Fruit fly (Drosophila melanogaster) whole organism, pupa: Measurements from ENCODE around the gene CG2574.

Source experiments
- CG10348 ChIP-seq: fragments of 200-800 bp; sonication (Bioruptor generic); IDR thresholded peaks from 2 replicates; pipeline ENCODE4 v1.3.6; 2022; ENCODE audit warnings: missing biosample characterization, missing genetic modification characterization
- CG12605 ChIP-seq: fragments of 200-800 bp; sonication (Bioruptor generic); IDR thresholded peaks from 2 replicates; pipeline ENCODE4 v1.3.6; 2022; ENCODE audit warnings: missing biosample characterization, missing genetic modification characterization
- CG13204 ChIP-seq: fragments of 200-800 bp; sonication (Bioruptor generic); optimal IDR thresholded peaks from 2 replicates; lab custom pipeline; 2018; ENCODE audit warnings: missing biosample characterization, mild to moderate bottlenecking, missing genetic modification characterization, moderate library complexity
- CG14655 ChIP-seq: fragments of 200-800 bp; sonication (Bioruptor generic); optimal IDR thresholded peaks from 3 replicates; lab custom pipeline; 2017; ENCODE audit warnings: mild to moderate bottlenecking, missing biosample characterization, missing genetic modification reagents, missing genetic modification characterization
- CG15710 ChIP-seq: fragments of 200-800 bp; sonication (Bioruptor generic); optimal IDR thresholded peaks from 2 replicates; lab custom pipeline; 2018; ENCODE audit warnings: missing biosample characterization, mild to moderate bottlenecking, missing genetic modification characterization, moderate library complexity
- CG17806 ChIP-seq: fragments of 200-800 bp; sonication (Bioruptor generic); optimal IDR thresholded peaks from 2 replicates; lab custom pipeline; 2018; ENCODE audit warnings: missing biosample characterization, mild to moderate bottlenecking, missing genetic modification characterization, moderate library complexity
- CG32121 ChIP-seq: fragments of 200-800 bp; sonication (Bioruptor generic); IDR thresholded peaks from 2 replicates; pipeline ENCODE4 v1.3.6; 2022; ENCODE audit warnings: missing biosample characterization, missing genetic modification characterization
- CG34367 ChIP-seq: fragments of 200-800 bp; sonication (Bioruptor generic); optimal IDR thresholded peaks from 2 replicates; lab custom pipeline; 2018; ENCODE audit warnings: missing biosample characterization, mild to moderate bottlenecking, missing genetic modification characterization
- CG4496 ChIP-seq: fragments of 200-800 bp; sonication (Bioruptor generic); IDR thresholded peaks from 3 replicates; pipeline ENCODE4 v1.3.6; 2022; ENCODE audit warnings: missing biosample characterization, missing genetic modification characterization
- CG8159 ChIP-seq: fragments of 200-800 bp; sonication (Bioruptor generic); optimal IDR thresholded peaks from 3 replicates; lab custom pipeline; 2018; ENCODE audit warnings: missing biosample characterization, mild to moderate bottlenecking, missing genetic modification characterization, moderate library complexity
- CG8301 ChIP-seq: fragments of 200-800 bp; sonication (Bioruptor generic); optimal IDR thresholded peaks from 2 replicates; lab custom pipeline; 2018; ENCODE audit warnings: missing biosample characterization, mild to moderate bottlenecking, missing genetic modification characterization
- CG9948 ChIP-seq: fragments of 200-800 bp; sonication (Bioruptor generic); optimal IDR thresholded peaks from 2 replicates; lab custom pipeline; 2018; ENCODE audit warnings: missing biosample characterization, mild to moderate bottlenecking, missing genetic modification characterization, moderate library complexity
- D1 ChIP-seq: fragments of 200-800 bp; sonication (Bioruptor generic); optimal IDR thresholded peaks from 2 replicates; lab custom pipeline; 2018; ENCODE audit warnings: missing biosample characterization, mild to moderate bottlenecking, missing genetic modification characterization, moderate library complexity
- EcR ChIP-seq: fragments of 200-800 bp; sonication (Bioruptor generic); optimal IDR thresholded peaks from 3 replicates; lab custom pipeline; 2019; ENCODE audit warnings: missing biosample characterization, missing genetic modification characterization, mild to moderate bottlenecking, moderate library complexity, missing genetic modification reagents
- Ets98B ChIP-seq: fragments of 200-800 bp; sonication (Bioruptor generic); IDR thresholded peaks from 2 replicates; pipeline ENCODE4 v1.3.6; 2022; ENCODE audit warnings: missing biosample characterization, missing genetic modification characterization
- Pif1A ChIP-seq: fragments of 200-800 bp; sonication (Bioruptor generic); optimal IDR thresholded peaks from 3 replicates; lab custom pipeline; 2016; ENCODE audit warnings: missing biosample characterization, missing genetic modification characterization
- Pif1B ChIP-seq: fragments of 200-800 bp; sonication (Bioruptor generic); optimal IDR thresholded peaks from 3 replicates; lab custom pipeline; 2016; ENCODE audit warnings: missing biosample characterization, missing genetic modification characterization
- Snoo ChIP-seq: fragments of 200-800 bp; sonication (Bioruptor generic); optimal IDR thresholded peaks from 3 replicates; lab custom pipeline; 2017; ENCODE audit warnings: missing biosample characterization, mild to moderate bottlenecking, missing genetic modification characterization, inconsistent platforms
- fd96Ca ChIP-seq: fragments of 200-800 bp; sonication (Bioruptor generic); IDR thresholded peaks from 3 replicates; pipeline ENCODE4 v1.3.6; 2022; ENCODE audit warnings: missing biosample characterization, missing genetic modification characterization
- gl ChIP-seq: fragments of 200-800 bp; sonication (Bioruptor generic); optimal IDR thresholded peaks from 2 replicates; lab custom pipeline; 2018; ENCODE audit warnings: missing biosample characterization, mild to moderate bottlenecking, missing genetic modification characterization
- rn ChIP-seq: fragments of 200-800 bp; sonication (Bioruptor generic); IDR thresholded peaks from 2 replicates; pipeline ENCODE4 v1.3.6; 2022; ENCODE audit warnings: missing biosample characterization, missing genetic modification characterization

Gene CG2574

DNA sequence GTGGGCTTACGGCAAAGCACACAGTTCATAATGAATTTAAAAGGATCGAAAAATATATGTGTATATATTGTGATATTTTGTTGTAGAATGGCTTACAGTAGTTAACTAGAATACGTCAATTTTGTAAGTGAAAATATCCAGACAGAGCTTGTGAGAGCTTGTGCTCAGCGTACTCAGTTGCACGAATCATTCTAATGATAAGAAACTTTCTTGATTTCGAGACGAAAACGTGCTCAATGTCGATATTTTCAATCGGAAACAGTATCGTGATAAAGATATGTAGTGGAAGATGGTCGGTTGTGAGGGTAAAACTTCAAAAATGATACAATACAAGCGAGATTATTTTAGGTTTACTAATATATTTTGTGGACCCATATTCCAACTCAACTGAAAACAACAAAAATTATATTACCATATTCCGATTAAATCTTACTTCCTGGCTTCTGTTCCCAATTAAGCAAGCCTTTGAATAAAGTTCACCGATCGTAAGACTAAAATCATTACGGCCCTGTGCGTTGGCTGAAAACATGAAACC is at the start of gene CG2574, which contains the start of gene CG32651:
TSS of gene CG2574 (plus strand) at position 485 of the 535 bp plus-strand sequence.
TSS of gene CG32651 (minus strand) at position 101 of the 535 bp plus-strand sequence.
- TF ChIP-seq fd96Ca (GFP tag; lab: Robert Waterston, UW), result no peak
- TF ChIP-seq CG15710 (tag; lab: Kevin White, UChicago), result no peak

DNA sequence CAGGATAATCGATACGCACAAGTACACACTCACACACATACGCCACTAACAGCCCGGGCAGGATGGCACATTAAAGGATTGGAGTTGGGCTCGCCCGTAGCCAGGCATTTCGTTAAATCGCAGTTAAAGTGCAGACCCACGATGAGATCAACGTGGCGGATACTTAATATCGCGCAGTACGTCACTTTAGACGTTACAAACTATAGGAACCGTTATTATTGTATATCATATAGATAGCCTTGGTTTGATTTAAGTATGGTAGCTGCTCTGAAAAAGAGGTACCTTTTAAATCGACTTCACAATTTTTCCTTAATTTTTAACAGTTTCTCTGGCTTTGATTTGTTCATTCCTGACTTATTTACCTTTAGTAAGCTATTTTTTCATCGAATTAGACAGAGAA is 35.8 kb upstream of the CG2574 start, which contains the start of gene CG2577:
TSS of gene CG2577 (plus strand) at position 301 of the 400 bp plus-strand sequence.
- no peak for TF ChIP-seq Pif1B (GFP tag; lab: Kevin White, UChicago)
- no peak for TF ChIP-seq CG13204 (GFP tag; lab: Kevin White, UChicago)
- no peak for TF ChIP-seq CG34367 (tag; lab: Kevin White, UChicago)
- TF ChIP-seq Ets98B (GFP tag; lab: Robert Waterston, UW), result no peak
- no peak for TF ChIP-seq fd96Ca (GFP tag; lab: Robert Waterston, UW)
- no peak for TF ChIP-seq gl (tag; lab: Kevin White, UChicago)
- no peak for TF ChIP-seq D1 (tag; lab: Kevin White, UChicago)
- no peak for TF ChIP-seq CG17806 (tag; lab: Kevin White, UChicago)
- TF ChIP-seq CG32121 (GFP tag; lab: Robert Waterston, UW), result no peak
- no peak for TF ChIP-seq CG12605 (GFP tag; lab: Robert Waterston, UW)
- no peak for TF ChIP-seq CG10348 (GFP tag; lab: Robert Waterston, UW)
- TF ChIP-seq rn, result no peak
- TF ChIP-seq CG8301 (tag; lab: Kevin White, UChicago), result no peak
- TF ChIP-seq CG15710 (tag; lab: Kevin White, UChicago), result no peak
- no peak for TF ChIP-seq CG14655 (GFP tag; lab: Kevin White, UChicago)
- TF ChIP-seq CG4496 (GFP tag; lab: Robert Waterston, UW), result no peak
- TF ChIP-seq CG8159 (tag; lab: Kevin White, UChicago), result no peak

DNA sequence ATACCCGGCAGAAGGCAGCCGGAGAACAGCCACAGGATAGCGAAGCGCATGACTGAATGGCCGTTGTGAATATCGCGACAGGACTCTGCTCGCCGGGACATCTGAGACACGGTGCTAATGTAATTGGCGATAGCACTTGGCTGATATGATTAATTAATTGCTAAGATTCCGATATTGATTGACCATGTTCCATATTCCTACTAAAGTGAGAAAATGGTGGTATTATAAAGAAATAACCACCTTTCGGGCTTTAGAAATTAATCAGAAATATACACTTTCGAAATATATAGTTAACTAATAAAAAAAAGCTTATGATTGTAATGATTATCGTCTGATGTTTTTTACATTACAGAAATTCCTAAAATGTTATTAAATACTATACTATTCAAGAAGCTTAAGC is 31.0 kb upstream of the CG2574 start, which contains the start of gene Ir11a:
TSS of gene Ir11a (minus strand) at position 101 of the 400 bp plus-strand sequence.
- no peak for TF ChIP-seq EcR (GFP tag; lab: Kevin White, UChicago)
- TF ChIP-seq CG8301 (tag; lab: Kevin White, UChicago), result no peak
- TF ChIP-seq CG12605 (GFP tag; lab: Robert Waterston, UW), result no peak
- TF ChIP-seq Pif1A (GFP tag; lab: Kevin White, UChicago), result no peak
- no peak for TF ChIP-seq CG10348 (GFP tag; lab: Robert Waterston, UW)

DNA sequence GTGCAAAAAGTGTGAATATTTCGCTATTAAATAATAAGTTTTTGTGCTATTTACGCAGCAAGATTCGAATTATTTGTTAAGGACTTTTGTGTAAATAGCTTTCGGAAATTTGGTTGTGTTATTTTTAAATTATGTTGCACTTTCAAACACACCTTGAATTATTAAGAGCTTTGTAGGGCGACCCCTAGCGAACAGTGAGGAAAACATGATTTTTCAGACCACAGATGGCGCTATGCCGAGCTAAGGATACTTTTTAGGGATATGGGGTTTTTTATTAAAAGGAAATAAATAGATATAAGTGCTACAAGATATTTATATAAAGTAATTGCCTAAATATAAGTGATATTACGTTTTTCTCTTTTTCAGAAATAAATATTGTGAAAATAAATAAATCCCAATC is 22.4 kb upstream of the CG2574 start:
- TF ChIP-seq Snoo (tag; lab: Kevin White, UChicago) (no peak), CG12605 (GFP tag; lab: Robert Waterston, UW) (no peak), Pif1B (GFP tag; lab: Kevin White, UChicago) (no peak), rn (no peak), CG14655 (GFP tag; lab: Kevin White, UChicago) (no peak), CG8159 (tag; lab: Kevin White, UChicago) (no peak)

DNA sequence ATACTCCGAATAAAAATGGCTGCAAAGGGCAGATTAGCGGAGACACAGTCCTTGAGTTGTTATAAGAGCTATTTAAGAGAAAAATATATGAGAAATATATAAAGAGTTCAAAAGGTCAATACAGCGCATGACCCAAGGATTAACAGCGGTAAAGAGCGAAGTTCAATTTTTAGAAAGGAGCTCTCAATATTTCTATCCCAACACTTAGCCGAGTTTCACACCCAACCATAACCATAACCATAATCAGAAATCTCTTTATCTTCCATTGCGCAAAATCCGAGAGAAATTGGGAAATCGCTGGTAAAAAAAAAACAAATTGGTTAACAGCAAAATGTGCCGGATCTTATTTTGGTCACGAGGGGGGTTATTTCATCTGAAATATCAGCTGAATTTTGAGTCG is 19.5 kb upstream of the CG2574 start:
- TF ChIP-seq CG12605 (GFP tag; lab: Robert Waterston, UW), result no peak
- no peak for TF ChIP-seq Pif1B (GFP tag; lab: Kevin White, UChicago)
- TF ChIP-seq gl (tag; lab: Kevin White, UChicago), result no peak
- no peak for TF ChIP-seq D1 (tag; lab: Kevin White, UChicago)
- TF ChIP-seq CG13204 (GFP tag; lab: Kevin White, UChicago), result no peak
- no peak for TF ChIP-seq rn
- no peak for TF ChIP-seq CG8159 (tag; lab: Kevin White, UChicago)
- no peak for TF ChIP-seq Ets98B (GFP tag; lab: Robert Waterston, UW)
- no peak for TF ChIP-seq CG17806 (tag; lab: Kevin White, UChicago)
- TF ChIP-seq Snoo (tag; lab: Kevin White, UChicago), result no peak
- TF ChIP-seq CG4496 (GFP tag; lab: Robert Waterston, UW), result no peak
- no peak for TF ChIP-seq EcR (GFP tag; lab: Kevin White, UChicago)
- no peak for TF ChIP-seq CG9948 (tag; lab: Kevin White, UChicago)
- TF ChIP-seq, all 21 proteins: peak for 0

DNA sequence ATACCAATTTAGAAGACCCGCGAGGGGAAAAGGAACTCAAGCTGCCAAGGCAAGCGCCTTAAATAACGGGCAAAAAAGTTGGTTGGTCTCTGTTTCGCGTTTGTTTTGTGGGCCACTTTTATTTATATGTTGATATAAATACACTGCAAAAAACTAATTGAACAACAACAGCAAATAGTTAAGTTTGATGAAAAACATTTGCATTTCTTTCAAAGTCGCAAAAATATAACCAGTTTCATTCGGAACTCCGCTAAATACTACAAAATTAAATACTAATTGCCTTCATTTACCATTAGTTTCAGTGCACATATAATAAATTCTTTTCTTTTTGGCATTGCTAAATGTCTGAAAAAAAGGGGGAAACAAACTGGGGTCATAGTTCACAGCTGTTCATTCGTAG is 16.9 kb upstream of the CG2574 start:
- TF ChIP-seq CG13204 (GFP tag; lab: Kevin White, UChicago), result no peak
- TF ChIP-seq rn, result no peak
- TF ChIP-seq CG34367 (tag; lab: Kevin White, UChicago), result no peak
- no peak for TF ChIP-seq Snoo (tag; lab: Kevin White, UChicago)
- no peak for TF ChIP-seq CG8301 (tag; lab: Kevin White, UChicago)
- TF ChIP-seq CG15710 (tag; lab: Kevin White, UChicago), result no peak
- no peak for TF ChIP-seq CG9948 (tag; lab: Kevin White, UChicago)
- no peak for TF ChIP-seq EcR (GFP tag; lab: Kevin White, UChicago)
- TF ChIP-seq CG10348 (GFP tag; lab: Robert Waterston, UW), result no peak
- TF ChIP-seq CG17806 (tag; lab: Kevin White, UChicago), result no peak
- no peak for TF ChIP-seq gl (tag; lab: Kevin White, UChicago)
- no peak for TF ChIP-seq D1 (tag; lab: Kevin White, UChicago)
- no peak for TF ChIP-seq CG14655 (GFP tag; lab: Kevin White, UChicago)
- TF ChIP-seq fd96Ca (GFP tag; lab: Robert Waterston, UW), result no peak
